Fruit fly (Drosophila melanogaster) Kc167 (cell line): Measurements from ENCODE around the gene CG11417.

Experiments
- Sin3A ChIP-seq: fragments of >200 bp; optimal IDR thresholded peaks from 2 replicates; lab custom pipeline; 2018; ENCODE audit warnings: missing external identifiers
- h ChIP-seq: fragments of >200 bp; optimal IDR thresholded peaks from 3 replicates; lab custom pipeline; 2018; ENCODE audit warnings: missing external identifiers
- insv ChIP-seq: fragments of >200 bp; optimal IDR thresholded peaks from 3 replicates; lab custom pipeline; 2018; ENCODE audit warnings: missing external identifiers
- psq ChIP-seq: fragments of >200 bp; optimal IDR thresholded peaks from 2 replicates; lab custom pipeline; 2017; ENCODE audit warnings: missing external identifiers
- ttk ChIP-seq: sonication (Bioruptor generic); optimal IDR thresholded peaks from 2 replicates; lab custom pipeline; 2017; ENCODE audit warnings: missing external identifiers

DNA sequence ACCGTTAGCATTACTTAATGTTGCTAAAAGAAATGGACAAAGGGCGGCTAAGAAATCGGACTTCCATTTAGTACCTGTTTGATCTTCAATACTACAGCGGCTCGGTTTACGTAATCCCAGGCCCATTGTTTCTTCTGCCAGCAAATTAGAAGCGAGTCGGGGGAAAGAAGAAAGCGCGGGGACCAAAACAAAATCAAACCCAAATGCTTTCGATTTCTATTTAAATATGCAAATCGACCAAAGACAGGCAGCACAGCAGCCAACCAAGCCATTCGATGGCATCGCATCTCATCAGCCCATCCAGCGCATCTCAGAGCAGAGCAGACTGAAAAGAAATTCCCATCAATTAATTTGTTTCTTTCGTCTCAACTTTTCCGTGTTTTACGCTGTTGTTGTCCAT, 41.3 kb upstream of the CG11417 start:
- no peak for TF ChIP-seq h (lab: Kevin White, UChicago)
- TF ChIP-seq psq, result no peak
- TF ChIP-seq Sin3A (lab: Kevin White, UChicago), result no peak
- TF ChIP-seq insv (lab: Kevin White, UChicago), result no peak
- TF ChIP-seq ttk (lab: Kevin White, UChicago), result no peak
